Fruit fly (Drosophila melanogaster) whole organism, adult: ENCODE results near the gene AcCoAS.

Experiments used
- CG11617 ChIP-seq: fragments of 200-800 bp; sonication (Bioruptor generic); optimal IDR thresholded peaks from 2 replicates; lab custom pipeline; 2017; ENCODE audit warnings: mild to moderate bottlenecking, missing biosample characterization, missing genetic modification reagents, missing genetic modification characterization
- CG12768 ChIP-seq: fragments of 200-800 bp; sonication (Bioruptor generic); optimal IDR thresholded peaks from 2 replicates; lab custom pipeline; 2017; ENCODE audit warnings: missing biosample characterization, missing genetic modification characterization, mild to moderate bottlenecking, moderate library complexity, missing genetic modification reagents
- CG14711 ChIP-seq: fragments of 200-800 bp; sonication (Bioruptor generic); optimal IDR thresholded peaks from 2 replicates; lab custom pipeline; 2018; ENCODE audit warnings: missing biosample characterization, mild to moderate bottlenecking, missing genetic modification characterization, moderate library complexity
- CG1620 ChIP-seq: fragments of 200-800 bp; sonication (Bioruptor generic); optimal IDR thresholded peaks from 2 replicates; lab custom pipeline; 2016; ENCODE audit warnings: missing biosample characterization, missing genetic modification characterization
- CG33017 ChIP-seq: fragments of 200-800 bp; sonication (Bioruptor generic); optimal IDR thresholded peaks from 2 replicates; lab custom pipeline; 2018; ENCODE audit warnings: missing biosample characterization, mild to moderate bottlenecking, missing genetic modification characterization, moderate library complexity
- CG5204 ChIP-seq: fragments of 200-800 bp; sonication (Bioruptor generic); optimal IDR thresholded peaks from 2 replicates; lab custom pipeline; 2016; ENCODE audit warnings: missing biosample characterization, missing genetic modification characterization
- CG7045 ChIP-seq: fragments of 200-800 bp; sonication (Bioruptor generic); optimal IDR thresholded peaks from 2 replicates; lab custom pipeline; 2017; ENCODE audit warnings: missing biosample characterization, mild to moderate bottlenecking, missing genetic modification characterization
- CG7101 ChIP-seq: fragments of 200-800 bp; sonication (Bioruptor generic); optimal IDR thresholded peaks from 2 replicates; lab custom pipeline; 2018; ENCODE audit warnings: missing biosample characterization, mild to moderate bottlenecking, missing genetic modification characterization, moderate library complexity
- Clk ChIP-seq: fragments of 200-800 bp; sonication (Bioruptor generic); optimal IDR thresholded peaks from 2 replicates; lab custom pipeline; 2017; ENCODE audit warnings: missing biosample characterization, missing genetic modification characterization
- Crg-1 ChIP-seq: fragments of 200-800 bp; sonication (Bioruptor generic); optimal IDR thresholded peaks from 2 replicates; lab custom pipeline; 2016; ENCODE audit warnings: missing biosample characterization, missing genetic modification characterization
- Hr96 ChIP-seq: fragments of 200-800 bp; sonication (Bioruptor generic); optimal IDR thresholded peaks from 2 replicates; lab custom pipeline; 2016; ENCODE audit warnings: missing biosample characterization, missing genetic modification characterization
- Mnt ChIP-seq: fragments of 200-800 bp; sonication (Bioruptor generic); optimal IDR thresholded peaks from 2 replicates; lab custom pipeline; 2016; ENCODE audit warnings: missing biosample characterization, mild to moderate bottlenecking, missing genetic modification characterization
- bab1 ChIP-seq: fragments of 200-800 bp; sonication (Bioruptor generic); optimal IDR thresholded peaks from 3 replicates; lab custom pipeline; 2019; ENCODE audit warnings: missing biosample characterization, mild to moderate bottlenecking, missing genetic modification characterization, moderate library complexity
- cic ChIP-seq: fragments of 200-800 bp; sonication (Bioruptor generic); optimal IDR thresholded peaks from 2 replicates; lab custom pipeline; 2017; ENCODE audit warnings: missing biosample characterization, mild to moderate bottlenecking, missing genetic modification characterization, moderate library complexity
- cnc ChIP-seq, 2 experiments: fragments of >200 bp; optimal IDR thresholded peaks; 2 replicates each; lab custom pipeline; 2017
- kay ChIP-seq: fragments of 200-800 bp; sonication (Bioruptor generic); peaks from one replicate; lab custom pipeline; 2016; ENCODE audit warnings: missing biosample characterization, missing genetic modification characterization, borderline replicate concordance
- ovo ChIP-seq: fragments of 200-800 bp; sonication (Bioruptor generic); optimal IDR thresholded peaks from 2 replicates; lab custom pipeline; 2016; ENCODE audit warnings: missing biosample characterization, missing genetic modification characterization
- pad ChIP-seq: fragments of 200-800 bp; sonication (Bioruptor generic); optimal IDR thresholded peaks from 3 replicates; lab custom pipeline; 2017; ENCODE audit warnings: missing biosample characterization, missing genetic modification characterization, mild to moderate bottlenecking, moderate library complexity, missing genetic modification reagents
- tj ChIP-seq: fragments of 200-800 bp; sonication (Bioruptor generic); optimal IDR thresholded peaks from 3 replicates; lab custom pipeline; 2017; ENCODE audit warnings: missing biosample characterization, mild to moderate bottlenecking, missing genetic modification characterization, moderate library complexity
- toe ChIP-seq: fragments of 200-800 bp; sonication (Bioruptor generic); optimal IDR thresholded peaks from 2 replicates; lab custom pipeline; 2016; ENCODE audit warnings: missing biosample characterization, missing genetic modification characterization

The AcCoAS gene

dm6 chr3L:21317416-21318259, 37.6 kb upstream of the AcCoAS start, which contains the start of gene Pc:
Gene Pc, minus strand, starts transcription at chr3L:21318020.
- TF ChIP-seq CG7045 (GFP tag; lab: Kevin White, UChicago) (no peak), CG12768 (GFP tag; lab: Kevin White, UChicago) (no peak), pad (GFP tag; lab: Kevin White, UChicago) (no peak), Crg-1 (GFP tag; lab: Kevin White, UChicago) (no peak), Clk (GFP tag; lab: Kevin White, UChicago) (no peak), tj (GFP tag; lab: Kevin White, UChicago) (peak; percentile 70), Mnt (peak; percentile 54), CG1620 (peak; percentile 21), bab1 (GFP tag; lab: Kevin White, UChicago) (peak; percentile 60), ovo (GFP tag; lab: Kevin White, UChicago) (no peak), cnc (optimal IDR thresholded peaks at IDR 0.05; lab: Kevin White, UChicago) (no peak), toe (GFP tag; lab: Kevin White, UChicago) (peak; percentile 15), kay (GFP tag; lab: Kevin White, UChicago) (peak; percentile 88), CG14711 (tag; lab: Kevin White, UChicago) (peak; percentile 86), CG7101 (tag; lab: Kevin White, UChicago) (no peak), CG5204 (GFP tag; lab: Kevin White, UChicago) (no peak), CG11617 (GFP tag; lab: Kevin White, UChicago) (no peak), CG33017 (tag; lab: Kevin White, UChicago) (no peak), cic (GFP tag; lab: Kevin White, UChicago) (peak; percentile 3)

DNA sequence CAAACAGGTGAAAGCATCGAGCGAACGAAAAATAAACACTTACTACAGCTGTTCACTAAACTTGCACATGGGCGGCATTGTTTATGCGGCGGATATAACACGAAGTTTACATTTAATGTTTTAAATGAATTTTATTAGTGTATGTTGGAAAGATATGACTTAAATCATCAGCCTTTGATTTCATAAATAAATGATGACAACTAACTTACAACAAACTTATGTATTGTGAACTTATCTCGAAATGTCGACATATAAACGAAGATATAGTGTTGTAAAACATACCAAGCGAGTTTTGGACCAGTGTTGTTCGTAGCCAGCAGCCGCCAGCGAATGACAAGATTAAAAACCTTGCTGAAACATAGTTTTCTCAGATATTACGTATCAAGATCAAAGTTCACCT, 24.4 kb upstream of the AcCoAS start, which contains the start of the genes CG11309 and CG7632:
Gene CG11309 (minus strand): TSS at position 259 of the 400 bp plus-strand sequence.
Gene CG7632 (plus strand): TSS at position 298 of the 400 bp plus-strand sequence.
- TF ChIP-seq CG7045 (GFP tag; lab: Kevin White, UChicago), result peak; percentile 100
- peak; percentile 100 for TF ChIP-seq CG33017 (tag; lab: Kevin White, UChicago)
- TF ChIP-seq Crg-1 (GFP tag; lab: Kevin White, UChicago), result peak; percentile 99
- peak; percentile 99 for TF ChIP-seq toe (GFP tag; lab: Kevin White, UChicago)
- TF ChIP-seq CG11617 (GFP tag; lab: Kevin White, UChicago), result peak; percentile 100
- TF ChIP-seq kay (GFP tag; lab: Kevin White, UChicago), result peak; percentile 98
- peak; percentile 100 for TF ChIP-seq CG12768 (GFP tag; lab: Kevin White, UChicago)
- peak; percentile 96 for TF ChIP-seq pad (GFP tag; lab: Kevin White, UChicago)
- peak; percentile 98 for TF ChIP-seq Clk (GFP tag; lab: Kevin White, UChicago)
- TF ChIP-seq ovo (GFP tag; lab: Kevin White, UChicago), result peak; percentile 98
- TF ChIP-seq cnc (optimal IDR thresholded peaks at IDR 0.05; lab: Kevin White, UChicago), result no peak
- TF ChIP-seq Mnt, result peak; percentile 99
- peak; percentile 96 for TF ChIP-seq tj (GFP tag; lab: Kevin White, UChicago)
- peak; percentile 99 for TF ChIP-seq Hr96
- peak; percentile 99 for TF ChIP-seq CG14711 (tag; lab: Kevin White, UChicago)
- peak; percentile 99 for TF ChIP-seq CG1620
- TF ChIP-seq CG7101 (tag; lab: Kevin White, UChicago), result peak; percentile 100
- peak; percentile 100 for TF ChIP-seq bab1 (GFP tag; lab: Kevin White, UChicago)
- TF ChIP-seq CG5204 (GFP tag; lab: Kevin White, UChicago), result peak; percentile 99
- peak; percentile 96 for TF ChIP-seq cic (GFP tag; lab: Kevin White, UChicago)

- peak; percentile 91 for TF ChIP-seq kay (GFP tag; lab: Kevin White, UChicago)
- no peak for TF ChIP-seq CG1620
- TF ChIP-seq CG12768 (GFP tag; lab: Kevin White, UChicago), result peak; percentile 42
These were observed 23.6 kb upstream of the AcCoAS start for dm6 chr3L:21303659-21304058.

DNA sequence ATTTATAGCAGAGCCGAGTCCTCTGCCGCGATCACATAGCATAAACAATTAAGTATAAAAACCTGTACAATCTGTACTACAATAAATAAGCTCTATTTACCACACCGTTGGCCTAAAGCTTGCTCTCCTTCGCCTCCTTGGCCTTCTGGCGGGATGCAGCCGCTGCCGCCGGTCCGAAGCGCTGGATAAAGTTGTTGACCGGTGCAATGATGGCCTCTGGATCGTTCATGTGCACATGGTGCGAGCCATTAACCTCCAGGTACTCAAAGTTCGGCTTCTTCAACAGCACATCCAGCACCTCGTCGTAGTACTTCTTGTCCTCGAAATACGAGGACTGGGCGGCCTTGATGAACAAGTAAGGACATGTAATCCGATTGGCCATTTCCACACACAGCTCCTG, 22.4 kb upstream of the AcCoAS start:
- no peak for TF ChIP-seq CG7101 (tag; lab: Kevin White, UChicago)
- no peak for TF ChIP-seq CG5204 (GFP tag; lab: Kevin White, UChicago)
- TF ChIP-seq pad (GFP tag; lab: Kevin White, UChicago), result no peak
- TF ChIP-seq cnc (optimal IDR thresholded peaks at IDR 0.05; lab: Kevin White, UChicago), result no peak
- no peak for TF ChIP-seq CG33017 (tag; lab: Kevin White, UChicago)
- no peak for TF ChIP-seq CG14711 (tag; lab: Kevin White, UChicago)
- no peak for TF ChIP-seq Hr96
- TF ChIP-seq toe (GFP tag; lab: Kevin White, UChicago), result no peak
- TF ChIP-seq bab1 (GFP tag; lab: Kevin White, UChicago), result no peak
- TF ChIP-seq Mnt, result no peak
- no peak for TF ChIP-seq ovo (GFP tag; lab: Kevin White, UChicago)
- TF ChIP-seq CG1620, result no peak
- TF ChIP-seq tj (GFP tag; lab: Kevin White, UChicago), result no peak
- TF ChIP-seq CG11617 (GFP tag; lab: Kevin White, UChicago), result no peak
- no peak for TF ChIP-seq Crg-1 (GFP tag; lab: Kevin White, UChicago)
- no peak for TF ChIP-seq kay (GFP tag; lab: Kevin White, UChicago)
- no peak for TF ChIP-seq CG12768 (GFP tag; lab: Kevin White, UChicago)

dm6 chr3L:21301737-21302487, 21.9 kb upstream of the AcCoAS start:
- TF ChIP-seq tj (GFP tag; lab: Kevin White, UChicago), result no peak
- TF ChIP-seq cnc (optimal IDR thresholded peaks at IDR 0.05; lab: Kevin White, UChicago), result no peak
- no peak for TF ChIP-seq CG33017 (tag; lab: Kevin White, UChicago)
- no peak for TF ChIP-seq CG7045 (GFP tag; lab: Kevin White, UChicago)
- no peak for TF ChIP-seq toe (GFP tag; lab: Kevin White, UChicago)
- TF ChIP-seq pad (GFP tag; lab: Kevin White, UChicago), result no peak
- TF ChIP-seq Clk (GFP tag; lab: Kevin White, UChicago), result no peak
- no peak for TF ChIP-seq ovo (GFP tag; lab: Kevin White, UChicago)
- no peak for TF ChIP-seq Mnt
- no peak for TF ChIP-seq Hr96
- TF ChIP-seq CG1620, result no peak
- TF ChIP-seq CG5204 (GFP tag; lab: Kevin White, UChicago), result no peak
